Fruit fly (Drosophila melanogaster): ENCODE measurements around the gene numb.

numb gene

DNA sequence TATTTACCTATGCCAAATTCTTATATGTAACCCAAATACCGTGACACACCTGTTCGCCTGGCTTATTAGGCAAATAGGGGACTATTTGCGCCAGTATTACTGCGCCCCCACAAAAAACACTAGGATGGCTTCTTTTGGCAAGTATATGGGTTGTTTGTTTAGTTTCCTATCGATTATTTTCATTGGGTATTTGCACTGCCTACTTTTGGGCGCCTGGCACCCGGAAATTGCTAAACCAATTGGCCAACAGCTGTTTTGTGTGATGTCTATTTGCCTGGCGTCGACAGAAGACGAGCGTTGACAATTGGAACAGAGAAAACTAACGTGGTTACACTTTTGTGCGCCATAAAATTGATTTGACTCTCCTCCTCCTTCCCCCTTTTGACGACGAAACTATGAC lies 15.7 kb downstream of the numb start:
- no peak for TF ChIP-seq CG32264 (GFP tag; optimal IDR thresholded peaks at IDR 0.05)
- TF ChIP-seq sage (GFP tag; optimal IDR thresholded peaks at IDR 0.05), result no peak
- no peak for TF ChIP-seq woc (GFP tag; optimal IDR thresholded peaks at IDR 0.05)

DNA sequence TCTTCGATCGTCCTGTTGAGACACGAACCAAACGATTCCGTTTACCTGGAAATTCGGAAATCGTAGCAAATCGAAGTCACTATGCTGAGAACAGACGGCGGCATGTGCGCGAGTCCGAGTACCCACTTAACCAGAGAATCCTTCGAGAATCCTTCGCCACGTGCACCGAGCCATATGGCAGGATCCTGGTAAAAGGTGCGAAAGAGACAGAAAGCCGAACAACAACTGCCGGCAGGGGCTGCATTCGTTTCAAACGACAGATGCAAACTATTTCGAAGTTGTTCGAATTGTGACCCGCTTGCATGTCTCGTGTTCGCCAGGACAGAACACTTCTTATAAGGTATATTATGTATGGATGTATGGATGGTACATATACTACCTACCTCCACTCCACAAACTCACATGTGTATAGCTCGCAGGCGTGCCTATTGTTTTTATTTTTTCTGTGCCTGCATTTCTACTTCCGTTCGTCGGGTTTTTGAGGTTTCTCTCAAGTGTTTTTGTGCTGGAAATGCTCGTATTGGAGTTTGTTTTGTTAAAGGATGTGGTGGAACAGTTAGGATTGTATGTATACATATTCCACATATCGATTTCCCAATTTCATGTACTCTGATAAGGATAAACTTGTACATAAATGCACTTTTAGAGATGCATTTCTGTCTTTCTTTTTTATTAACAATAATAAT lies 17.2 kb downstream of the numb start:
- no peak for TF ChIP-seq h (GFP tag; optimal IDR thresholded peaks at IDR 0.05)
- no peak for TF ChIP-seq Sp1 (GFP tag; optimal IDR thresholded peaks at IDR 0.05)
- TF ChIP-seq sv (GFP tag; optimal IDR thresholded peaks at IDR 0.05), result no peak
- no peak for TF ChIP-seq CG32264 (GFP tag; optimal IDR thresholded peaks at IDR 0.05)
- no peak for TF ChIP-seq usp (GFP tag; optimal IDR thresholded peaks at IDR 0.05)
- no peak for TF ChIP-seq Dfd (GFP tag; optimal IDR thresholded peaks at IDR 0.05)
- no peak for TF ChIP-seq lola (GFP tag; optimal IDR thresholded peaks at IDR 0.05)

DNA sequence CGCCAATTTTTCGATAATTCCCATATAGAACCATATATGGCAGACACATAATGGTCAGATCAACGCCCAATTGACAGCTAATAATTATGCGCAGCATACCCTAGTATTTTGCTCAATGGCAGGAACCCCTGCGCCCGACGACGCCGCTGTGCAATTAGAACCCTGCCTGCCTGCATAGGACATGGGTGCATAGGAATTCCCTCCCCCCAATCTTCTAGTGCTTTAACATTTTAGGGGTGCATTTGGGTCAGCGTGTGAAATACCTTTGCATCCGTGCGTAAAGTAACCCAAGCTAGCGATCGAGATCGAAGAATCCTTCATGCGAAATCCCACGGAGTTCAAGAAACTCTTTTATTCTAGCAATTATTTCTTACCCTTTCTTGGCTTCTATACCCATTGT lies 17.9 kb downstream of the numb start:
- TF ChIP-seq br (GFP tag; optimal IDR thresholded peaks at IDR 0.05) (no peak), jim (GFP tag; optimal IDR thresholded peaks at IDR 0.05) (no peak), h (GFP tag; optimal IDR thresholded peaks at IDR 0.05) (no peak), CG32264 (GFP tag; optimal IDR thresholded peaks at IDR 0.05) (no peak), dsf (GFP tag; optimal IDR thresholded peaks at IDR 0.05; ENCODE audit: borderline replicate concordance) (no peak), CrebA (GFP tag; optimal IDR thresholded peaks at IDR 0.05; ENCODE audit: borderline replicate concordance) (no peak), CG9705 (GFP tag; optimal IDR thresholded peaks at IDR 0.05) (no peak), sage (GFP tag; optimal IDR thresholded peaks at IDR 0.05) (no peak), woc (GFP tag; optimal IDR thresholded peaks at IDR 0.05) (no peak), lola (GFP tag; optimal IDR thresholded peaks at IDR 0.05) (no peak), usp (GFP tag; optimal IDR thresholded peaks at IDR 0.05) (no peak), Abd-B (GFP tag; optimal IDR thresholded peaks at IDR 0.05) (no peak), dmrt93B (GFP tag; optimal IDR thresholded peaks at IDR 0.05) (no peak), Hr78 (GFP tag; optimal IDR thresholded peaks at IDR 0.05) (no peak)

DNA sequence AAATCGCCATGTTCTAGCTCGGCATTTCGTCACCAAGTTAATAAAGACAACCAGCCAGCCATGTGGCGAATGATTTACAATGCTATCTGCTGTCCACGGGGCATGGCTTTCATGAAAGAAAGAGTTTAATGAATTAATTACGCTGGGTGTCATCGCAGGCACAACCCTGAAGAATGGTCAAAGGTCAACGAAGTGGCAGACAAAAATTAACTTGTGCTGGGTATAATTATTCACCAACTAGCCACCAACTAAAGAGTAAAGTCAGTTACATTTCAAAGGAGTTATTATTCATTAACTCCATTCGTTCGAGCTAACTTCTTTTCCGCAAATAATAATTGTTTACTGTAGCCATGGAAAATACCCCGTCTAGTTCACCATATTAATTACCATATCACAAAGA lies 20.2 kb downstream of the numb start:
- TF ChIP-seq N (GFP tag; optimal IDR thresholded peaks at IDR 0.05) (no peak), Sp1 (GFP tag; optimal IDR thresholded peaks at IDR 0.05) (no peak), CG9705 (GFP tag; optimal IDR thresholded peaks at IDR 0.05) (no peak), tai (GFP tag; optimal IDR thresholded peaks at IDR 0.05) (no peak), pan (optimal IDR thresholded peaks at IDR 0.05) (no peak), Dfd (GFP tag; optimal IDR thresholded peaks at IDR 0.05) (no peak), br (GFP tag; optimal IDR thresholded peaks at IDR 0.05) (no peak), lola (GFP tag; optimal IDR thresholded peaks at IDR 0.05) (no peak), HLH106 (tag; optimal IDR thresholded peaks at IDR 0.05) (no peak)

DNA sequence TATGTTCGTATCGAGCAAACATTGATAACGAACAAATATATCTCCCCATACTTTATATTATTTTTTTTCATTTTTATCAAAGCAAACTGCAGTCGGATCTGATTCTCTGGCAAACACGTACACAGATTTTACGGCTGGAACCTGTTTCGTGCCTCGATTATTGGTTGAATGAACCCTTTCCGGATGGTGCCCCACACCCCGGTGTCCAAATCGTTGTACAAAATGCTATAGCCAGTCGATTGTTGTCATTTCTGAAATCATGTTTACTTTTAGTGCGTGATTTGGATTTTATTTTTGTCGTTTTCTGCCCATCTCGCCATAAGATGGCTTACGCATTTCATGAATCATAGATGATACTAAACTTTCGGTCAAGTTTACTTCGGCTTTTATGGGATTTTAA lies 20.6 kb downstream of the numb start:
- no peak for TF ChIP-seq Jra (GFP tag; optimal IDR thresholded peaks at IDR 0.05)
- no peak for TF ChIP-seq brk (GFP tag; optimal IDR thresholded peaks at IDR 0.05)
- TF ChIP-seq CrebA (GFP tag; optimal IDR thresholded peaks at IDR 0.05; ENCODE audit: borderline replicate concordance), result no peak
- no peak for TF ChIP-seq HLH106 (tag; optimal IDR thresholded peaks at IDR 0.05)
- TF ChIP-seq GATAd (GFP tag; optimal IDR thresholded peaks at IDR 0.05), result no peak
- peak; percentile 45 for TF ChIP-seq br (GFP tag; optimal IDR thresholded peaks at IDR 0.05)
- TF ChIP-seq fru (GFP tag; optimal IDR thresholded peaks at IDR 0.05), result no peak
- no peak for TF ChIP-seq Myc (optimal IDR thresholded peaks at IDR 0.05)
- TF ChIP-seq tai (GFP tag; optimal IDR thresholded peaks at IDR 0.05), result no peak
- no peak for TF ChIP-seq dmrt93B (GFP tag; optimal IDR thresholded peaks at IDR 0.05)
- no peak for TF ChIP-seq Rel (GFP tag; optimal IDR thresholded peaks at IDR 0.05)
- no peak for TF ChIP-seq Rel (tag; optimal IDR thresholded peaks at IDR 0.05)
- TF ChIP-seq jim (GFP tag; optimal IDR thresholded peaks at IDR 0.05), result peak; percentile 33
- no peak for TF ChIP-seq Hr78 (GFP tag; optimal IDR thresholded peaks at IDR 0.05)
- peak; percentile 7 for TF ChIP-seq h (GFP tag; optimal IDR thresholded peaks at IDR 0.05)
- TF ChIP-seq rgr (GFP tag; optimal IDR thresholded peaks at IDR 0.05), result no peak
- peak; percentile 7 for TF ChIP-seq Sp1 (GFP tag; optimal IDR thresholded peaks at IDR 0.05)

DNA sequence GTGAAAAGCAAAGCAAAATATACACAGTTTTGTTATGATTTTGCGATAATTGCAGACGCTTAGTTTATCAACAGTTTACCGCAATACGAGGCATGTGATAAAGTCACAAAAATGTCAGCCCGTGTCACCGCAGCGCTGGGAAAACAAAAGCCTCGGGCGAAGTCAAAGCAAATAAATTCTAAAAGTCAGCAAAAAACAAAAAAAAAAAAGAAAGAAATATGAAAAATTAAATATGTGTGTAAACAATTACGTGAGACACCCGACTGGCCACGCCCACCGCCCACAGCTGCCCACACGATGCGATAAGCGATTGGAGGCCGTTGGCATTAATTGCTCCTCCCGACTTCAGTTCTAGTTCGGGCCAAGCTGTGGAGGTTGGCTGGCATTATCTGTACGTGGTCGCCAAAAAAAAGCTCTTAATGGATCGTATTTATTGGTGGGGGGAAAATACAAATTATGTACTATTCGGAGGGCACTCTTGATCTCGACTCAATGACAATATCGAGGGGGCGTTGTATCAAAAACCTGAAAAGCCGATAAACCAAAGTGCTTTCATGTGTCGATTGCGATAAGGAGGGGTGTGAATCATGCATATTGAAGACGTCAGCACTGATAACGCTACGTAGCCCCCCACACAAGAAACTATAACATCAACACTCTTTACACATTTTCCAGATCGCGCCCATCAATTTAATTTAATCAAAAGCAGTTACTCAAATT lies 22.3 kb downstream of the numb start:
- TF ChIP-seq Rel (GFP tag; optimal IDR thresholded peaks at IDR 0.05) (no peak), Rel (tag; optimal IDR thresholded peaks at IDR 0.05) (no peak), CrebA (GFP tag; optimal IDR thresholded peaks at IDR 0.05; ENCODE audit: borderline replicate concordance) (no peak), br (GFP tag; optimal IDR thresholded peaks at IDR 0.05) (peak; percentile 3), Jra (GFP tag; optimal IDR thresholded peaks at IDR 0.05) (no peak), psq (GFP tag; optimal IDR thresholded peaks at IDR 0.05) (no peak), woc (GFP tag; optimal IDR thresholded peaks at IDR 0.05) (no peak), Dif (GFP tag; optimal IDR thresholded peaks at IDR 0.05; ENCODE audit: partially characterized antibody) (peak; percentile 30), Abd-B (GFP tag; optimal IDR thresholded peaks at IDR 0.05) (no peak), brk (GFP tag; optimal IDR thresholded peaks at IDR 0.05) (no peak), tai (GFP tag; optimal IDR thresholded peaks at IDR 0.05) (no peak), Mio (GFP tag; optimal IDR thresholded peaks at IDR 0.05) (no peak), CG32264 (GFP tag; optimal IDR thresholded peaks at IDR 0.05) (no peak)
